Worm (Caenorhabditis elegans): ENCODE measurements around the gene K10D11.3.

DNA sequence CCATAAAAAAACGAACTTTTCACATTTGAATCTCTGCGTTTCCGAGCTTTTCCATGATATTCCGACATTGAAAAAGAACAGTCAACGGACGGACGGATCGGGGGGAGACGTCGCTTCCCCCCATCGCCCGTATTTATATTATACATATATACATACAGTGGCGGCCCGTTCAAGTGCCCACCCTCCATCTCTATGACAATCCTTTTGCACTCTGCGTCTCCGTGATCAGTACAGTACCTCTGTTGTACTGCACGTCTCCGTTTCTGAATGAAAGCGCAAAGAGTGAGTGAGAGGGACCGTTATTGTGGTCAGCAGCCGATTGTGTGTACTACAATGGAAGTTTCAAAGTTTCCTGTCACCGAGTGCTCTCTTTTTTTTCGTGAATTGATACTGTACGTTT, 13.2 kb upstream of the K10D11.3 start:
- TF ChIP-seq lin-40 (tag; optimal IDR thresholded peaks at IDR 0.05) (no peak), ZK185.1 (tag; optimal IDR thresholded peaks at IDR 0.05; ENCODE audit: poor library complexity, severe bottlenecking) (no peak), madf-10 (tag; optimal IDR thresholded peaks at IDR 0.05) (no peak), pha-4 (tag; optimal IDR thresholded peaks at IDR 0.05) (no peak), ekl-4 (GFP tag; IDR thresholded peaks at IDR 0.05) (no peak), B0035.1 (tag; optimal IDR thresholded peaks at IDR 0.05) (no peak)
